Worm (Caenorhabditis elegans) whole organism, L4/young adult: ENCODE measurements around the gene Y54G11A.1.

ENCODE experiments used
- W03F9.2 ChIP-seq: fragments of 150-350 bp; optimal IDR thresholded peaks from 2 replicates; lab custom pipeline; 2014; ENCODE audit warnings: missing biosample characterization, missing genetic modification characterization
- dao-5 ChIP-seq: sonication (generic microtip); optimal IDR thresholded peaks from 2 replicates; lab custom pipeline; 2016; ENCODE audit warnings: missing genotype, missing genetic modification characterization, moderate library complexity, missing compliant biosample characterization

- TF ChIP-seq dao-5 (tag; lab: Kevin White, UChicago) (no peak), W03F9.2 (tag; lab: Kevin White, UChicago) (no peak)
Measured at ce11 chrII:14318027-14318426, 49.0 kb upstream of the Y54G11A.1 start, which contains the start of gene Y54G11A.14.
